Worm (Caenorhabditis elegans) whole organism, late embryonic: ENCODE data around the gene soc-1.

Source experiments
- Y22D7AL.16 ChIP-seq: sonication (generic microtip); optimal IDR thresholded peaks from 2 replicates; lab custom pipeline; 2016; ENCODE audit warnings: missing genetic modification characterization, missing compliant biosample characterization
- ceh-34 ChIP-seq: sonication (generic microtip); optimal IDR thresholded peaks from 2 replicates; lab custom pipeline; 2016; ENCODE audit warnings: mild to moderate bottlenecking, missing genetic modification characterization, missing compliant biosample characterization
- elt-4 ChIP-seq: sonication (generic microtip); optimal IDR thresholded peaks from 2 replicates; lab custom pipeline; 2016; ENCODE audit warnings: missing genetic modification characterization, missing compliant biosample characterization
- eyg-1 ChIP-seq: sonication (generic microtip); optimal IDR thresholded peaks from 2 replicates; lab custom pipeline; 2016; ENCODE audit warnings: missing genotype, missing genetic modification characterization, missing compliant biosample characterization
- hlh-6 ChIP-seq: sonication (generic microtip); optimal IDR thresholded peaks from 2 replicates; lab custom pipeline; 2016; ENCODE audit warnings: missing genotype, missing genetic modification characterization, missing compliant biosample characterization
- lin-11 ChIP-seq: fragments of 200-800 bp; sonication (Bioruptor generic); optimal IDR thresholded peaks from 2 replicates; lab custom pipeline; 2018; ENCODE audit warnings: mild to moderate bottlenecking, missing genetic modification characterization, missing compliant biosample characterization
- nhr-232 ChIP-seq: sonication (generic microtip); optimal IDR thresholded peaks from 2 replicates; lab custom pipeline; 2016; ENCODE audit warnings: missing genetic modification characterization, missing compliant biosample characterization
- pqm-1 ChIP-seq: sonication (generic microtip); optimal IDR thresholded peaks from 2 replicates; lab custom pipeline; 2016; ENCODE audit warnings: missing genetic modification characterization, missing compliant biosample characterization
- rnt-1 ChIP-seq: sonication (generic microtip); optimal IDR thresholded peaks from 2 replicates; lab custom pipeline; 2016; ENCODE audit warnings: missing genetic modification characterization, missing compliant biosample characterization
- sox-4 ChIP-seq: sonication (generic microtip); optimal IDR thresholded peaks from 2 replicates; lab custom pipeline; 2017; ENCODE audit warnings: mild to moderate bottlenecking, missing genetic modification characterization, inconsistent platforms, missing compliant biosample characterization

DNA sequence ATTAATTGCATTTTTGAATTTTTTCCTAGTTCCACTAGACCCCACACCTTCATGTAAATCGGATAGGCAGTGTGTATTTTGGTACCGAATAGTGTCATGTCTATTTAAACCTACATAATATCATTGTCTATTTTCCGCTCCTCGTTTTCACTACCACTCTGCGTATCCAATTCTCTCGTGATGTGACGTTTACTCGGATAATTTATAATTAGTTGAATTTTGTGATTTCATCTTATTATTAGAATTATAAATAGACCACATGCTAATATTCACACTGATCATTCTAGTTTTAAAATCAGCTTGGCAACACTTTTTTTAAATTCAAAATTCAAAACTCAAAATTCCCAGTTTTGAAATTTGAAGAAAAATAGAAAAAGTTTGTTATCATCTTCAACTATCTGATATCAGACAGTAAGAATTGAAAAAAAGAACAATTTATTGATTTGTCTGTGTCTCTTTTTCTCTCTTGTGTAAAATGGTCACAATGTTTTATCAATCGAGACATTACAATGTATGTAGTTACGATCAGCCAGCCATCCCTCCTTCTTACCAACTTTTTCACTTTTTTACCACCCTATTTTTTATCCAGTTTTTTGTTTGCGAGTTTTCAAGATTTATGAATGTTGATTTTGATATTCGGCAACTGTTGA, 2.1 kb upstream of the soc-1 start:
- TF ChIP-seq rnt-1 (tag; lab: Kevin White, UChicago) (no peak), hlh-6 (tag; lab: Kevin White, UChicago) (no peak), nhr-232 (no peak), elt-4 (tag; lab: Kevin White, UChicago) (no peak), lin-11 (tag; lab: Kevin White, UChicago) (no peak), ceh-34 (tag; lab: Kevin White, UChicago) (no peak), pqm-1 (no peak), sox-4 (tag; lab: Kevin White, UChicago) (no peak), eyg-1 (tag; lab: Kevin White, UChicago) (no peak), Y22D7AL.16 (tag; lab: Kevin White, UChicago) (no peak)
